Worm (Caenorhabditis elegans) whole organism, L4 larva: ENCODE measurements around the gene col-43.
A peak's percentile ranks its signal among the peaks of the same experiment; 100 is the strongest.

Source experiments
- R02D3.7 ChIP-seq: fragments of 150-350 bp; sonication (generic microtip); optimal IDR thresholded peaks from 3 replicates; lab custom pipeline; 2014; ENCODE audit warnings: missing biosample characterization, missing genetic modification characterization
- T26A8.4 ChIP-seq: fragments of 200-800 bp; sonication (Bioruptor generic); IDR thresholded peaks from 2 replicates; pipeline ENCODE4 v1.3.6; 2022; ENCODE audit warnings: missing genetic modification characterization, missing compliant biosample characterization
- ZK546.5 ChIP-seq, 2 experiments: sonication (generic microtip); optimal IDR thresholded peaks; 2 replicates each; lab custom pipeline; 2017; ENCODE audit warnings: missing biosample characterization in 2 of 2, missing genetic modification characterization in 2 of 2
- aha-1 ChIP-seq: fragments of 150-350 bp; peaks from one replicate; lab custom pipeline; 2014; ENCODE audit warnings: missing biosample characterization, missing genetic modification characterization
- daf-16 ChIP-seq, 3 experiments: sonication (generic microtip); optimal IDR thresholded peaks; 2 replicates each; lab custom pipeline; 2016 to 2017; ENCODE audit warnings: missing genetic modification characterization in 3 of 3, missing genetic modification reagents in 3 of 3, mild to moderate bottlenecking in 2 of 3, missing compliant biosample characterization in 2 of 3, missing biosample characterization in 1 of 3, moderate library complexity in 1 of 3
- dmd-6 ChIP-seq: fragments of 200-800 bp; sonication (Bioruptor generic); IDR thresholded peaks from 2 replicates; pipeline ENCODE4 v1.3.6; 2022; ENCODE audit warnings: missing genetic modification reagents, missing genetic modification characterization, missing compliant biosample characterization
- dmd-8 ChIP-seq: fragments of 200-800 bp; sonication (Bioruptor generic); IDR thresholded peaks from 2 replicates; pipeline ENCODE4 v1.3.6; 2022; ENCODE audit warnings: missing genetic modification characterization, missing compliant biosample characterization
- dpl-1 ChIP-seq: fragments of 150-350 bp; optimal IDR thresholded peaks from 2 replicates; lab custom pipeline; 2014; ENCODE audit warnings: missing biosample characterization, missing genetic modification reagents, missing genetic modification characterization
- dve-1 ChIP-seq: sonication (generic microtip); optimal IDR thresholded peaks from 2 replicates; lab custom pipeline; 2017; ENCODE audit warnings: antibody characterized with exemption, mild to moderate bottlenecking, missing genetic modification characterization, missing compliant biosample characterization; ENCODE audit not compliant: insufficient read depth
- fos-1 ChIP-seq: fragments of 150-350 bp; optimal IDR thresholded peaks from 2 replicates; lab custom pipeline; 2014; ENCODE audit warnings: missing biosample characterization, missing genetic modification characterization
- gei-8 ChIP-seq: fragments of 200-800 bp; sonication (Bioruptor generic); optimal IDR thresholded peaks from 2 replicates; lab custom pipeline; 2018; ENCODE audit warnings: mild to moderate bottlenecking, missing genetic modification characterization, missing compliant biosample characterization
- hlh-11 ChIP-seq: fragments of 200-800 bp; sonication (Bioruptor generic); optimal IDR thresholded peaks from 2 replicates; lab custom pipeline; 2018; ENCODE audit warnings: mild to moderate bottlenecking, missing genetic modification characterization, missing compliant biosample characterization
- lin-38 ChIP-seq: fragments of 200-800 bp; sonication (Bioruptor generic); IDR thresholded peaks from 2 replicates; pipeline ENCODE4 v1.3.6; 2022; ENCODE audit warnings: missing genetic modification reagents, missing genetic modification characterization, missing compliant biosample characterization
- lsy-2 ChIP-seq, 2 experiments: fragments of 150-350 bp in 1 of 2; sonication (generic microtip) in 1 of 2; optimal IDR thresholded peaks; 2 replicates each; lab custom pipeline; 2014 to 2017; ENCODE audit warnings: missing biosample characterization in 2 of 2, missing genetic modification characterization in 2 of 2
- mes-2 ChIP-seq: sonication (generic microtip); optimal IDR thresholded peaks from 2 replicates; lab custom pipeline; 2016; ENCODE audit warnings: missing genotype, mild to moderate bottlenecking, missing genetic modification characterization, missing compliant biosample characterization; ENCODE audit not compliant: poor library complexity, severe bottlenecking
- mxl-3 ChIP-seq: fragments of 200-800 bp; sonication (Bioruptor generic); optimal IDR thresholded peaks from 2 replicates; lab custom pipeline; 2018; ENCODE audit warnings: mild to moderate bottlenecking, missing genetic modification characterization, missing compliant biosample characterization
- nhr-10 ChIP-seq: fragments of 150-350 bp; optimal IDR thresholded peaks from 2 replicates; lab custom pipeline; 2014; ENCODE audit warnings: missing biosample characterization, missing genetic modification characterization
- nhr-111 ChIP-seq: fragments of 200-800 bp; sonication (Bioruptor generic); optimal IDR thresholded peaks from 2 replicates; lab custom pipeline; 2018; ENCODE audit warnings: mild to moderate bottlenecking, missing genetic modification characterization, missing compliant biosample characterization
- nhr-237 ChIP-seq: sonication (generic microtip); optimal IDR thresholded peaks from 2 replicates; lab custom pipeline; 2017; ENCODE audit warnings: missing biosample characterization, missing genetic modification characterization
- nhr-28 ChIP-seq: fragments of 150-350 bp; optimal IDR thresholded peaks from 2 replicates; lab custom pipeline; 2014; ENCODE audit warnings: missing biosample characterization, missing genetic modification characterization
- nhr-42 ChIP-seq: fragments of 200-800 bp; sonication (Bioruptor generic); IDR thresholded peaks from 2 replicates; pipeline ENCODE4 v1.3.6; 2022; ENCODE audit warnings: missing genetic modification characterization, missing compliant biosample characterization
- nhr-6 ChIP-seq: fragments of 150-350 bp; optimal IDR thresholded peaks from 2 replicates; lab custom pipeline; 2014; ENCODE audit warnings: missing biosample characterization, missing genetic modification characterization
- php-3 ChIP-seq: fragments of 200-800 bp; sonication (Bioruptor generic); IDR thresholded peaks from 2 replicates; pipeline ENCODE4 v1.3.6; 2022; ENCODE audit warnings: missing genetic modification reagents, missing genetic modification characterization, missing compliant biosample characterization
- pqm-1 ChIP-seq: sonication (generic microtip); optimal IDR thresholded peaks from 2 replicates; lab custom pipeline; 2017; ENCODE audit warnings: missing biosample characterization, missing genetic modification characterization
- set-16 ChIP-seq: fragments of 200-800 bp; sonication (Bioruptor generic); IDR thresholded peaks from 2 replicates; pipeline ENCODE4 v1.3.6; 2022; ENCODE audit warnings: missing genetic modification reagents, missing genetic modification characterization, missing compliant biosample characterization
- snpc-1.2 ChIP-seq: fragments of 200-800 bp; sonication (Bioruptor generic); IDR thresholded peaks from 2 replicates; pipeline ENCODE4 v1.3.6; 2022; ENCODE audit warnings: missing genetic modification reagents, missing genetic modification characterization, missing compliant biosample characterization
- tag-97 ChIP-seq: fragments of 200-800 bp; sonication (Bioruptor generic); IDR thresholded peaks from 2 replicates; pipeline ENCODE4 v1.3.6; 2022; ENCODE audit warnings: missing genetic modification characterization, missing compliant biosample characterization
- tra-1 ChIP-seq: fragments of 200-800 bp; sonication (Bioruptor generic); IDR thresholded peaks from 2 replicates; pipeline ENCODE4 v1.3.6; 2022; ENCODE audit warnings: missing genetic modification reagents, missing genetic modification characterization, missing compliant biosample characterization
- unc-130 ChIP-seq: sonication (generic microtip); optimal IDR thresholded peaks from 2 replicates; lab custom pipeline; 2016; ENCODE audit warnings: missing genetic modification reagents, missing genetic modification characterization, missing compliant biosample characterization
- unc-62 ChIP-seq, 3 experiments: fragments of 150-350 bp in 1 of 3; sonication (generic microtip); optimal IDR thresholded peaks in 2 of 3; peaks in 1 of 3; 1 replicate in 1 of 3; 2 replicates in 2 of 3; lab custom pipeline; 2014 to 2017; ENCODE audit warnings: missing biosample characterization in 3 of 3, missing genetic modification characterization in 3 of 3, missing genetic modification reagents in 3 of 3, missing genotype in 1 of 3
- zag-1 ChIP-seq: fragments of 150-350 bp; optimal IDR thresholded peaks from 2 replicates; lab custom pipeline; 2014; ENCODE audit warnings: missing biosample characterization, missing genetic modification characterization
- zfp-2 ChIP-seq: sonication (generic microtip); optimal IDR thresholded peaks from 2 replicates; lab custom pipeline; 2016; ENCODE audit warnings: mild to moderate bottlenecking, missing genetic modification characterization, missing compliant biosample characterization
- zip-2 ChIP-seq: fragments of 150-350 bp; optimal IDR thresholded peaks from 2 replicates; lab custom pipeline; 2014; ENCODE audit warnings: missing biosample characterization, missing genetic modification characterization

col-43 gene

DNA sequence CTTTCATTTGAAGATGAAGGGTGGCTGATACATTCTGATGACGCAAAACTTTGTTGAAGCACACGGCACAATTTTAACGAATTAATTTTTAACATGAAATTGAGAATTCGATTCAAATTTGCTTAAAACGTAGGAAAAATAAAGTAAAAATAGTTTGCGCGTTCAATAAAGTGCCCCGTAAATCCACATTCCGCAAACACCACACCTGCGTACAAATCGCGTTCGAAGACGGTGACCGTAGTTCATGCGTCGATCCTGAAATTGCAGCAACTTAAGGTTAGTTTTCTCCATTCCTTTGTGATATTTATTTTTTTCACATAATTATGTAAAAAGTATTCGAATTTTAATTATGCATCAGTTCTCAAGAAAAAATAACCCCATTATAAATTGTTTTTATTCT is 26.0 kb downstream of the col-43 start, which contains the start of gene F43H9.3:
Gene F43H9.3, minus strand, starts transcription at position 189 of the 400 bp plus-strand sequence.
- peak; percentile 56 for TF ChIP-seq aha-1 (tag; lab: Kevin White, UChicago)
- TF ChIP-seq lsy-2 (tag; optimal IDR thresholded peaks at IDR 0.05; lab: Kevin White, UChicago) = peak in 1 of 2 experiments; percentile 87
- no peak for TF ChIP-seq tra-1
- TF ChIP-seq unc-62 (GFP tag; optimal IDR thresholded peaks at IDR 0.05 in 1 of 2; lab: Kevin White, UChicago) = peak in 1 of 2 experiments; percentile 46
- no peak for TF ChIP-seq unc-62 (tag; optimal IDR thresholded peaks at IDR 0.05; lab: Kevin White, UChicago)
- peak; percentile 31; the same call in 1 of the 2 replicates for TF ChIP-seq lin-38
- peak; percentile 83 for TF ChIP-seq R02D3.7 (tag; lab: Kevin White, UChicago)
- peak; percentile 5 for TF ChIP-seq mes-2 (tag; lab: Kevin White, UChicago)
- peak; percentile 38 for TF ChIP-seq dpl-1
- TF ChIP-seq zag-1 = no peak

- peak; percentile 33 for TF ChIP-seq dve-1 (tag; lab: Kevin White, UChicago)
- peak; percentile 15; the same call in 1 of the 2 replicates for TF ChIP-seq dmd-6 (GFP tag; lab: Robert Waterston, UW)
- peak; percentile 25 for TF ChIP-seq pqm-1
- TF ChIP-seq daf-16 (GFP tag; optimal IDR thresholded peaks at IDR 0.05; lab: Kevin White, UChicago) = no peak
- peak; percentile 59 for TF ChIP-seq daf-16 (tag; optimal IDR thresholded peaks at IDR 0.05; lab: Kevin White, UChicago)
- TF ChIP-seq nhr-28 (tag; lab: Kevin White, UChicago) = peak; percentile 14
- no peak for TF ChIP-seq set-16 (GFP tag; lab: Robert Waterston, UW)
- TF ChIP-seq fos-1 (tag; lab: Kevin White, UChicago) = no peak
- no peak for TF ChIP-seq nhr-10
- TF ChIP-seq lin-38 = no peak
- TF ChIP-seq nhr-42 = no peak
- no peak for TF ChIP-seq gei-8 (GFP tag; lab: Kevin White, UChicago)
- no peak for TF ChIP-seq T26A8.4
- TF ChIP-seq, all 104 proteins: peak for 5
Measured at ce11 chrV:8022040-8022439, 28.7 kb downstream of the col-43 start, which contains the start of gene ech-3. Gene ech-3, plus strand, starts transcription at chrV:8022217.

ce11 chrV:8019783-8020182 is 30.9 kb downstream of the col-43 start:
- TF ChIP-seq nhr-111 (GFP tag; lab: Kevin White, UChicago) (no peak), dve-1 (tag; lab: Kevin White, UChicago) (peak; percentile 1), R02D3.7 (tag; lab: Kevin White, UChicago) (no peak), daf-16 (GFP tag; optimal IDR thresholded peaks at IDR 0.05; lab: Kevin White, UChicago) (no peak), daf-16 (tag; optimal IDR thresholded peaks at IDR 0.05; lab: Kevin White, UChicago) (peak; percentile 20), unc-130 (no peak), nhr-28 (tag; lab: Kevin White, UChicago) (peak; percentile 45), lsy-2 (tag; optimal IDR thresholded peaks at IDR 0.05; lab: Kevin White, UChicago) (no peak), dmd-6 (GFP tag; lab: Robert Waterston, UW) (peak; percentile 32; the same call in 1 of the 2 replicates), tra-1 (no peak), tag-97 (no peak), zfp-2 (tag; lab: Kevin White, UChicago) (no peak)

DNA sequence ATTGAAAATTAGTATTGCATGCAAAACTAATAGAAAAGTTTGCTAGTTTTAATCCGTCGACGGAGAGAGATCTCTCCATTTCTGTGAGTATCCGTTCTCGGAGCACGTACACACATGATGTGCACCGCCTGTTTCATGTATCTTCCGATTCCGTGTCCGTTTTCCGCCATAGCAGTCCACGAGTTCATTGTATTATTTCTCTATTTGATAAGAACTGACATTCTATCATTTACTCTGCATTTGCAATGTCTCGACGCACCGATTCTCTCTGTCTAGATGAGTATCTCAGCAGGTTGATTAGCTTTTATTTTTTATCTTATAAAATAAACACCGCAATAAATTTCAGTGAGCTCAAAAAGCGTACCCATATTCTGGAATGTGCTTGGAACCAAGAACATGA is 31.8 kb downstream of the col-43 start:
- peak; percentile 10 for TF ChIP-seq mxl-3 (GFP tag; lab: Kevin White, UChicago)
- no peak for TF ChIP-seq nhr-237 (tag; lab: Kevin White, UChicago)
- no peak for TF ChIP-seq daf-16 (GFP tag; optimal IDR thresholded peaks at IDR 0.05; lab: Kevin White, UChicago)
- TF ChIP-seq daf-16 (tag; optimal IDR thresholded peaks at IDR 0.05; lab: Kevin White, UChicago) = peak; percentile 5
- no peak for TF ChIP-seq ZK546.5 (tag; optimal IDR thresholded peaks at IDR 0.05; lab: Kevin White, UChicago)
- peak; percentile 36 for TF ChIP-seq dve-1 (tag; lab: Kevin White, UChicago)
- no peak for TF ChIP-seq snpc-1.2 (GFP tag; lab: Robert Waterston, UW)
- TF ChIP-seq dmd-6 (GFP tag; lab: Robert Waterston, UW) = peak; percentile 54
- no peak for TF ChIP-seq zip-2 (tag; lab: Kevin White, UChicago)
- no peak for TF ChIP-seq dmd-8 (GFP tag; lab: Robert Waterston, UW)
- TF ChIP-seq php-3 (GFP tag; lab: Robert Waterston, UW) = 0 out of 2 replicates have a peak, but pooled peaks have one; percentile 34
- TF ChIP-seq set-16 (GFP tag; lab: Robert Waterston, UW) = no peak
- TF ChIP-seq nhr-28 (tag; lab: Kevin White, UChicago) = peak; percentile 40
- no peak for TF ChIP-seq nhr-6 (tag; lab: Kevin White, UChicago)
- TF ChIP-seq mes-2 (tag; lab: Kevin White, UChicago) = peak; percentile 16
- TF ChIP-seq hlh-11 (tag; lab: Kevin White, UChicago) = peak; percentile 17
- peak; percentile 37 for TF ChIP-seq pqm-1
